Worm (Caenorhabditis elegans) whole organism, L4/young adult: ENCODE measurements around the gene bgnt-1.4.

Experiments
- dao-5 ChIP-seq: sonication (generic microtip); optimal IDR thresholded peaks from 2 replicates; lab custom pipeline; 2016; ENCODE audit warnings: missing genotype, missing genetic modification characterization, moderate library complexity, missing compliant biosample characterization
- him-1 ChIP-seq: sonication (generic microtip); optimal IDR thresholded peaks from 2 replicates; lab custom pipeline; 2016; ENCODE audit warnings: missing genotype, missing genetic modification reagents, missing genetic modification characterization, missing compliant biosample characterization

ce11 chrV:4734608-4735007, 26.2 kb upstream of the bgnt-1.4 start:
- TF ChIP-seq him-1 (no peak), dao-5 (tag; lab: Kevin White, UChicago) (no peak)
